Worm (Caenorhabditis elegans) whole organism, L1 larva: Measurements from ENCODE around the gene D1014.13.

Experiments used
- F16B12.6 ChIP-seq: fragments of 150-350 bp; optimal IDR thresholded peaks from 2 replicates; lab custom pipeline; 2014; ENCODE audit warnings: missing biosample characterization, missing genetic modification characterization
- aly-2 ChIP-seq: fragments of 150-350 bp; optimal IDR thresholded peaks from 2 replicates; lab custom pipeline; 2014; ENCODE audit warnings: missing biosample characterization, missing genetic modification characterization
- nhr-77 ChIP-seq: fragments of 150-350 bp; optimal IDR thresholded peaks from 2 replicates; lab custom pipeline; 2014; ENCODE audit warnings: missing biosample characterization, missing genetic modification characterization
- nhr-90 ChIP-seq: sonication (generic microtip); optimal IDR thresholded peaks from 2 replicates; lab custom pipeline; 2016; ENCODE audit warnings: mild to moderate bottlenecking, missing genetic modification characterization, missing compliant biosample characterization; ENCODE audit not compliant: poor library complexity

DNA sequence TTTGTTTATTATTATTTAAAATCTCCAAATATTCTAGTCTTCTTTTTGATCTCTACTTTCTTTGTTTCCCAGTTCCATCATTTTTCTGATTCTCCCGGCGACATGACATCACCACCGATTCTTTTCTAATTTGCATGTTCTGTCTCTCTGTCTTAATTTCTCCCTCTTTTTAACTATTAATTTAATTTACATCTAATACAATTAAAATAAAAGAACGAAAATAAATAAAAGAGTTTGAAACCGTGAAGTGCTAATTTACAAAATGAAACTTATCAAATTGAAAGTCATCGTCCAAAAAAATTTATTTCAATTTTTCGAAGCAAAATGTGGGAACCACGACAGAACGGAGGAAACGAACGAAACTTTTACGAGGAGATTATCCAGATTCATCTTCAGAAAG is 14.2 kb downstream of the D1014.13 start, which contains the start of gene F20D6.6:
- TF ChIP-seq F16B12.6 (tag; lab: Kevin White, UChicago) (no peak), aly-2 (tag; lab: Kevin White, UChicago) (no peak), nhr-77 (no peak), nhr-90 (tag; lab: Kevin White, UChicago) (no peak)
